Worm (Caenorhabditis elegans) whole organism, mixed stage, embryonic: Measurements from ENCODE around the gene C56A3.6.

ENCODE experiments used
- M03D4.4 ChIP-seq: sonication (generic microtip); optimal IDR thresholded peaks from 2 replicates; lab custom pipeline; 2017; ENCODE audit warnings: mild to moderate bottlenecking, missing genetic modification characterization, missing compliant biosample characterization
- blmp-1 ChIP-seq: fragments of 150-350 bp; optimal IDR thresholded peaks from 2 replicates; lab custom pipeline; 2014; ENCODE audit warnings: missing biosample characterization, missing genetic modification characterization
- ceh-39 ChIP-seq: fragments of 150-350 bp; optimal IDR thresholded peaks from 2 replicates; lab custom pipeline; 2014; ENCODE audit warnings: missing biosample characterization, missing genetic modification characterization
- ceh-43 ChIP-seq: fragments of 200-800 bp; sonication (Bioruptor generic); optimal IDR thresholded peaks from 2 replicates; lab custom pipeline; 2018; ENCODE audit warnings: mild to moderate bottlenecking, missing genetic modification characterization, moderate library complexity, missing compliant biosample characterization
- ceh-83 ChIP-seq: fragments of 200-800 bp; sonication (Bioruptor generic); optimal IDR thresholded peaks from 2 replicates; lab custom pipeline; 2018; ENCODE audit warnings: mild to moderate bottlenecking, missing genetic modification characterization, missing compliant biosample characterization
- ces-1 ChIP-seq: fragments of 150-350 bp; optimal IDR thresholded peaks from 2 replicates; lab custom pipeline; 2014; ENCODE audit warnings: missing biosample characterization, missing genetic modification reagents, missing genetic modification characterization
- cnd-1 ChIP-seq: fragments of 200-800 bp; sonication (Bioruptor generic); optimal IDR thresholded peaks from 2 replicates; lab custom pipeline; 2018; ENCODE audit warnings: mild to moderate bottlenecking, missing genetic modification characterization, missing compliant biosample characterization
- drap-1 ChIP-seq: fragments of 200-800 bp; sonication (Bioruptor generic); optimal IDR thresholded peaks from 3 replicates; lab custom pipeline; 2018; ENCODE audit warnings: mild to moderate bottlenecking, missing genetic modification characterization, missing compliant biosample characterization
- elt-1 ChIP-seq: sonication (generic microtip); optimal IDR thresholded peaks from 2 replicates; lab custom pipeline; 2017; ENCODE audit warnings: missing genetic modification characterization, mild to moderate bottlenecking, missing compliant biosample characterization, antibody characterized with exemption, moderate library complexity, borderline replicate concordance; ENCODE audit not compliant: insufficient read depth
- elt-3 ChIP-seq: fragments of 150-350 bp; optimal IDR thresholded peaks from 2 replicates; lab custom pipeline; 2014; ENCODE audit warnings: missing biosample characterization, missing genetic modification characterization
- flh-1 ChIP-seq: fragments of 200-800 bp; sonication (Bioruptor generic); optimal IDR thresholded peaks from 2 replicates; lab custom pipeline; 2018; ENCODE audit warnings: mild to moderate bottlenecking, missing genetic modification characterization, moderate library complexity, missing compliant biosample characterization
- ham-2 ChIP-seq: fragments of 200-800 bp; sonication (Bioruptor generic); optimal IDR thresholded peaks from 2 replicates; lab custom pipeline; 2018; ENCODE audit warnings: mild to moderate bottlenecking, missing genetic modification characterization, missing compliant biosample characterization
- hlh-1 ChIP-seq: fragments of 150-350 bp; optimal IDR thresholded peaks from 2 replicates; lab custom pipeline; 2014; ENCODE audit warnings: missing biosample characterization, missing genetic modification reagents, missing genetic modification characterization
- lin-13 ChIP-seq: fragments of 150-350 bp; optimal IDR thresholded peaks from 2 replicates; lab custom pipeline; 2014; ENCODE audit warnings: missing biosample characterization, missing genetic modification characterization
- lsy-2 ChIP-seq: fragments of 150-350 bp; optimal IDR thresholded peaks from 2 replicates; lab custom pipeline; 2014; ENCODE audit warnings: missing biosample characterization, missing genetic modification characterization
- mep-1 ChIP-seq: fragments of 150-350 bp; optimal IDR thresholded peaks from 2 replicates; lab custom pipeline; 2017; ENCODE audit warnings: missing biosample characterization, missing genetic modification reagents, missing genetic modification characterization, inconsistent platforms
- mls-2 ChIP-seq: sonication (generic microtip); optimal IDR thresholded peaks from 2 replicates; lab custom pipeline; 2016; ENCODE audit warnings: mild to moderate bottlenecking, missing genetic modification characterization, moderate library complexity, missing compliant biosample characterization
- nhr-2 ChIP-seq: fragments of 150-350 bp; optimal IDR thresholded peaks from 2 replicates; lab custom pipeline; 2014; ENCODE audit warnings: missing biosample characterization, missing genetic modification characterization
- nhr-237 ChIP-seq: fragments of 150-350 bp; optimal IDR thresholded peaks from 2 replicates; lab custom pipeline; 2014; ENCODE audit warnings: missing biosample characterization, missing genetic modification characterization
- nhr-28 ChIP-seq: fragments of 150-350 bp; optimal IDR thresholded peaks from 2 replicates; lab custom pipeline; 2014; ENCODE audit warnings: missing biosample characterization, missing genetic modification characterization
- nhr-76 ChIP-seq: sonication (generic microtip); optimal IDR thresholded peaks from 2 replicates; lab custom pipeline; 2017; ENCODE audit warnings: missing biosample characterization, missing genetic modification characterization
- sem-2 ChIP-seq: fragments of 200-800 bp; sonication (Bioruptor generic); optimal IDR thresholded peaks from 2 replicates; lab custom pipeline; 2018; ENCODE audit warnings: mild to moderate bottlenecking, missing genetic modification characterization, missing compliant biosample characterization
- snpc-4 ChIP-seq: fragments of 150-350 bp; optimal IDR thresholded peaks from 2 replicates; lab custom pipeline; 2014; ENCODE audit warnings: missing biosample characterization, missing genetic modification characterization
- sptf-1 ChIP-seq: sonication (generic microtip); optimal IDR thresholded peaks from 2 replicates; lab custom pipeline; 2017; ENCODE audit warnings: mild to moderate bottlenecking, missing genetic modification characterization, moderate library complexity, missing compliant biosample characterization
- tbx-8 ChIP-seq: fragments of 200-800 bp; sonication (Bioruptor generic); optimal IDR thresholded peaks from 2 replicates; lab custom pipeline; 2018; ENCODE audit warnings: mild to moderate bottlenecking, missing genetic modification characterization, moderate library complexity, missing compliant biosample characterization
- unc-120 ChIP-seq: sonication (generic microtip); optimal IDR thresholded peaks from 2 replicates; lab custom pipeline; 2017; ENCODE audit warnings: missing genetic modification characterization, missing compliant biosample characterization; ENCODE audit not compliant: poor library complexity, severe bottlenecking
- unc-39 ChIP-seq: fragments of 150-350 bp; optimal IDR thresholded peaks from 2 replicates; lab custom pipeline; 2014; ENCODE audit warnings: missing biosample characterization, missing genetic modification characterization
- zip-8 ChIP-seq: fragments of 150-350 bp; optimal IDR thresholded peaks from 2 replicates; lab custom pipeline; 2014; ENCODE audit warnings: missing biosample characterization, missing genetic modification characterization

The C56A3.6 gene

DNA sequence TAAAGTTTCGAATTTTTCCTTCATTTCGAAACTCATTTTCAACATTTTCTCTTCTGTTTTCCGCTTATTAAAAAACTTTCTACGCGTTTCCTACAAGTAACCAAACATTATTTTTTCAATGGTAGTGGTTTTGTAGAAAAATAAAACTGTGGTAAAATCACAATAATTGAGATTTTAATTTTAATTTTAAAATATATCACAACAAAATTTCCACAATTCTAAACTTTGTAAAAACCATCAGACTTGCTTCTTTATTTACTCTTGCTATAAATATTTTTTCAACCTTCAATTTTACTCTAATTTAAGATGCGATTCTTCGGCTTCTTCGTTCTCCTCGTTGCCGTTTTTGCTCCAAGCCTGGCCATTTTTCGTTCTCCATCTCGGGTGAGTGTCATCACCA is 31.7 kb upstream of the C56A3.6 start, which contains the start of gene F53F4.17:
TSS of gene F53F4.17 (plus strand) at position 301 of the 400 bp plus-strand sequence.
- TF ChIP-seq nhr-237 (tag; lab: Kevin White, UChicago) (no peak), ham-2 (GFP tag; lab: Kevin White, UChicago) (no peak), ceh-83 (GFP tag; lab: Kevin White, UChicago) (no peak), ceh-43 (GFP tag; lab: Kevin White, UChicago) (no peak), flh-1 (GFP tag; lab: Kevin White, UChicago) (no peak), unc-39 (no peak), nhr-28 (tag; lab: Kevin White, UChicago) (no peak), unc-120 (tag; lab: Kevin White, UChicago) (no peak), sptf-1 (no peak), elt-1 (tag; lab: Kevin White, UChicago) (no peak), nhr-76 (no peak), zip-8 (tag; lab: Kevin White, UChicago) (no peak), drap-1 (GFP tag; lab: Kevin White, UChicago) (no peak), snpc-4 (tag; lab: Kevin White, UChicago) (no peak), cnd-1 (tag; lab: Kevin White, UChicago) (no peak), lin-13 (tag; lab: Kevin White, UChicago) (no peak)

DNA sequence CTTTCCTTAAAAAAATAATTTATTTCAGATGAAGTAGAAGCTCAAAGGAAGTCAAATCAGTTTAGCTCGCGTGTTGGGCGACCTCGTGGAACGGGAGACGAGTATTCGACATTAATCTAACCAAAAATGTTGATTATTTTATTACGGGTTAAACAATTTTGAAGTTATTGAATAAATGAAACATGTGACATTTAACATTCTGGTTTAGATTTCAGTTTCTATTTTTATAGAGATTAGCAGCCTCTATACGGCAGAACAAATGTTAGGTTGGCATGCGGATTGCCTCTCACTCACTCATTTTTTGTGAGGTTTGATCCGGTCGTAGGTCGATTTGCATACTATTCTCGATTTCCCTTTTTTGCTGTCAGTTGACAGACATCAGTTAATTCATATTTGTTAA is 28.3 kb upstream of the C56A3.6 start, which contains the start of gene F53F4.1:
TSS of gene F53F4.1 (plus strand) at position 301 of the 400 bp plus-strand sequence.
- TF ChIP-seq mls-2 (tag; lab: Kevin White, UChicago) (no peak), lsy-2 (tag; lab: Kevin White, UChicago) (no peak), unc-120 (tag; lab: Kevin White, UChicago) (no peak), snpc-4 (tag; lab: Kevin White, UChicago) (no peak), flh-1 (GFP tag; lab: Kevin White, UChicago) (no peak), nhr-237 (tag; lab: Kevin White, UChicago) (no peak), hlh-1 (tag; lab: Kevin White, UChicago) (no peak), sem-2 (no peak), ces-1 (GFP tag; lab: Kevin White, UChicago) (no peak)

DNA sequence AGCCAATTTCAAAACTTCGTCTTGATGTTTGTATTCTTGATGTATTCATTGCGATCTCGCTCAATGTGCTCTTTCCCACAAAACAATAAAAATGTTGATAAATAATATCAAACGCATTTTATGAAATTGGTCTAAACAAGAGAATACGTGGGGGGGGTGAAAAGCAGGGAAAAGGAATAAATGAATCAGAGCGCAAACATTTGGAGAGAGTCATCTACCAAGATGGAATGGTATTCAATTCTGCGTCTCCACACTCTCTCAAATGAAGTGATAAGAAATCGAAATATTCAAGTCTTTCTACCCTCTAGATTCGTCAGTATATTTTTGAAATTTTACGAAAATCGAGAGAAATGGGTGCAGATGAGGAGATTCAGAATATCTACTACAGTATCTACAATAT is 24.5 kb upstream of the C56A3.6 start, which contains the start of gene C50B8.5:
TSS of gene C50B8.5 (plus strand) at position 273 of the 400 bp plus-strand sequence.
- TF ChIP-seq unc-120 (tag; lab: Kevin White, UChicago) (no peak), flh-1 (GFP tag; lab: Kevin White, UChicago) (no peak), ceh-39 (tag; lab: Kevin White, UChicago) (no peak), ceh-43 (GFP tag; lab: Kevin White, UChicago) (no peak), lsy-2 (tag; lab: Kevin White, UChicago) (no peak), sptf-1 (no peak), tbx-8 (GFP tag; lab: Kevin White, UChicago) (no peak), ham-2 (GFP tag; lab: Kevin White, UChicago) (no peak), elt-3 (no peak), nhr-76 (no peak), ces-1 (GFP tag; lab: Kevin White, UChicago) (no peak)

DNA sequence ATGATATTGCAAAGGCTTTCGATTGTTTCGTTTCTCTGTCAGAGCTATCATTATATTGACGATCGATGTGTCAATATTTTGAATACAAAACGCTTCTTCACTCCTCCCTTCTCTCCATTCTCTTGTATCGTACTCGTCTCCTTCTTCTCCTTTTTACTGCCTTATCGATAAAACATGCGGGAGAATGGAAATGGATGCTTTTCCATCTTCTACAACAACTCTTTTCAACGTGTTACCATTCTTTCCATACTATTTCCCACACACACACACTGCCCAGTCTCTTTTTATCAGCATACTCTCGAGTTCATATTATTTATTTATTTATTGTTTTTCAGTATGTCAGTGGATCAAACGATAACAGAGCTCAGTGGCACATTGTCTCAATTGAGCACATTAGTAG is 22.4 kb upstream of the C56A3.6 start, which contains the start of gene C50B8.6:
TSS of gene C50B8.6 (plus strand) at position 336 of the 400 bp plus-strand sequence.
- no peak for TF ChIP-seq ceh-43 (GFP tag; lab: Kevin White, UChicago)
- no peak for TF ChIP-seq mep-1 (tag; lab: Kevin White, UChicago)
- no peak for TF ChIP-seq M03D4.4 (tag; lab: Kevin White, UChicago)
- no peak for TF ChIP-seq hlh-1 (tag; lab: Kevin White, UChicago)

DNA sequence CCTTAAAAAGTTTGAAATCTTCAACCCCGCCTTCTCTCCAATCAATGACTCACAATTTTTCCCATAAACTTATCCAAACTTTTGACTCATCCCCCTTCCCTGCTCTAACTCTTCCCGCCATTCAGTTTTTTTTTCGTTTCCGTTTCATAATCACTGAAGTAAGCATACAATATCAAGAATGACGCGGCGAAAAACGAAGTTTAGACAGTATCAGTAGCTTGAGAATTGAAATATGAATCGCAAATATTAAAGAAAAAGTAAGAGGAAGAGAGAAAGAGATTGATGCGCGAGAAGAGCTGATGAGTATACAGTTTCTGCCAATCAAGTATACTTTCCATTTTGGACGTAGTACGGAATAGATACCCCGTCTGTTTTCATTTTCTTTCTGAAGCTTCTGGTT is 21.3 kb upstream of the C56A3.6 start:
- TF ChIP-seq nhr-76, result no peak
- no peak for TF ChIP-seq nhr-2 (tag; lab: Kevin White, UChicago)
- TF ChIP-seq elt-1 (tag; lab: Kevin White, UChicago), result no peak
- no peak for TF ChIP-seq blmp-1 (tag; lab: Kevin White, UChicago)
- TF ChIP-seq cnd-1 (tag; lab: Kevin White, UChicago), result no peak
- TF ChIP-seq lsy-2 (tag; lab: Kevin White, UChicago), result no peak
- TF ChIP-seq snpc-4 (tag; lab: Kevin White, UChicago), result no peak
